Worm (Caenorhabditis elegans) whole organism, L3 larva: ENCODE data around the gene exos-7.
A peak's percentile ranks its signal among the peaks of the same experiment; 100 is the strongest.

Experiments
- ZK546.5 ChIP-seq: sonication (generic microtip); optimal IDR thresholded peaks from 2 replicates; lab custom pipeline; 2017; ENCODE audit warnings: missing biosample characterization, missing genetic modification characterization
- ama-1 ChIP-seq: fragments of 150-350 bp; optimal IDR thresholded peaks from 2 replicates; lab custom pipeline; 2018
- ceh-16 ChIP-seq: sonication (generic microtip); optimal IDR thresholded peaks from 2 replicates; lab custom pipeline; 2017; ENCODE audit warnings: missing biosample characterization, missing genetic modification characterization
- ceh-28 ChIP-seq: fragments of 150-350 bp; optimal IDR thresholded peaks from 2 replicates; lab custom pipeline; 2014; ENCODE audit warnings: missing biosample characterization, missing genetic modification reagents, missing genetic modification characterization
- ceh-82 ChIP-seq: fragments of 150-350 bp; optimal IDR thresholded peaks from 2 replicates; lab custom pipeline; 2014; ENCODE audit warnings: missing biosample characterization, missing genetic modification characterization
- daf-12 ChIP-seq: fragments of 150-350 bp; optimal IDR thresholded peaks from 2 replicates; lab custom pipeline; 2014; ENCODE audit warnings: missing biosample characterization, missing genetic modification reagents, missing genetic modification characterization
- egl-5 ChIP-seq: fragments of 150-350 bp; optimal IDR thresholded peaks from 2 replicates; lab custom pipeline; 2017; ENCODE audit warnings: missing biosample characterization, missing genetic modification reagents, missing genetic modification characterization, inconsistent platforms
- elt-1 ChIP-seq: fragments of 150-350 bp; optimal IDR thresholded peaks from 2 replicates; lab custom pipeline; 2014; ENCODE audit warnings: missing biosample characterization, missing genetic modification characterization
- elt-2 ChIP-seq: sonication (generic microtip); optimal IDR thresholded peaks from 2 replicates; lab custom pipeline; 2016; ENCODE audit warnings: missing genetic modification reagents, mild to moderate bottlenecking, missing genetic modification characterization, missing compliant biosample characterization
- elt-3 ChIP-seq, 3 experiments: fragments of 150-350 bp in 1 of 3; sonication (generic microtip) in 2 of 3; optimal IDR thresholded peaks; 2 replicates in 2 of 3; 4 replicates in 1 of 3; lab custom pipeline; 2014 to 2017; ENCODE audit warnings: missing biosample characterization in 3 of 3, missing genetic modification characterization in 3 of 3
- eor-1 ChIP-seq, 2 experiments: fragments of 150-350 bp; optimal IDR thresholded peaks; 2 replicates each; lab custom pipeline; 2014 to 2018; ENCODE audit warnings: missing biosample characterization in 2 of 2, missing genetic modification characterization in 2 of 2
- fkh-10 ChIP-seq: sonication (generic microtip); optimal IDR thresholded peaks from 2 replicates; lab custom pipeline; 2017; ENCODE audit warnings: missing biosample characterization, missing genetic modification reagents, missing genetic modification characterization
- fkh-2 ChIP-seq: fragments of 150-350 bp; optimal IDR thresholded peaks from 2 replicates; lab custom pipeline; 2014; ENCODE audit warnings: missing biosample characterization, missing genetic modification reagents, missing genetic modification characterization
- hmg-11 ChIP-seq: sonication (generic microtip); optimal IDR thresholded peaks from 2 replicates; lab custom pipeline; 2016; ENCODE audit warnings: missing genetic modification characterization, missing compliant biosample characterization
- lin-15B ChIP-seq: fragments of 150-350 bp; optimal IDR thresholded peaks from 2 replicates; lab custom pipeline; 2014; ENCODE audit warnings: missing biosample characterization, missing genetic modification characterization
- lin-39 ChIP-seq: fragments of 150-350 bp; optimal IDR thresholded peaks from 2 replicates; lab custom pipeline; 2018; ENCODE audit warnings: missing biosample characterization, missing genetic modification reagents, missing genetic modification characterization
- mdl-1 ChIP-seq: fragments of 150-350 bp; optimal IDR thresholded peaks from 2 replicates; lab custom pipeline; 2014; ENCODE audit warnings: missing biosample characterization, missing genetic modification characterization
- mml-1 ChIP-seq: fragments of 150-350 bp; sonication (generic microtip); optimal IDR thresholded peaks from 3 replicates; lab custom pipeline; 2014; ENCODE audit warnings: missing biosample characterization, missing genetic modification characterization
- nfya-1 ChIP-seq: sonication (generic microtip); optimal IDR thresholded peaks from 2 replicates; lab custom pipeline; 2017; ENCODE audit warnings: missing genetic modification characterization, mild to moderate bottlenecking, missing compliant biosample characterization, antibody characterized with exemption, moderate library complexity; ENCODE audit not compliant: insufficient read depth
- nhr-11 ChIP-seq: fragments of 150-350 bp; optimal IDR thresholded peaks from 2 replicates; lab custom pipeline; 2014; ENCODE audit warnings: missing biosample characterization, missing genetic modification characterization
- nhr-25 ChIP-seq: sonication (generic microtip); optimal IDR thresholded peaks from 2 replicates; lab custom pipeline; 2017; ENCODE audit warnings: missing biosample characterization, missing genetic modification characterization
- nhr-67 ChIP-seq: fragments of 150-350 bp; optimal IDR thresholded peaks from 2 replicates; lab custom pipeline; 2014; ENCODE audit warnings: missing biosample characterization, missing genetic modification characterization
- nhr-77 ChIP-seq: fragments of 150-350 bp; optimal IDR thresholded peaks from 2 replicates; lab custom pipeline; 2014; ENCODE audit warnings: missing biosample characterization, missing genetic modification characterization
- pqm-1 ChIP-seq: fragments of 150-350 bp; optimal IDR thresholded peaks from 2 replicates; lab custom pipeline; 2017; ENCODE audit warnings: missing biosample characterization, missing genetic modification characterization, inconsistent platforms
- sea-2 ChIP-seq: fragments of 150-350 bp; sonication (generic microtip); optimal IDR thresholded peaks from 4 replicates; lab custom pipeline; 2014; ENCODE audit warnings: missing biosample characterization, missing genetic modification reagents, missing genetic modification characterization
- skn-1 ChIP-seq: fragments of 150-350 bp; optimal IDR thresholded peaks from 2 replicates; lab custom pipeline; 2014; ENCODE audit warnings: missing biosample characterization, missing genetic modification characterization
- snpc-4 ChIP-seq: fragments of 150-350 bp; optimal IDR thresholded peaks from 2 replicates; lab custom pipeline; 2014; ENCODE audit warnings: missing biosample characterization, missing genetic modification characterization
- unc-39 ChIP-seq: sonication (generic microtip); optimal IDR thresholded peaks from 4 replicates; lab custom pipeline; 2017; ENCODE audit warnings: missing biosample characterization, missing genetic modification characterization
- zag-1 ChIP-seq: fragments of 150-350 bp; optimal IDR thresholded peaks from 2 replicates; lab custom pipeline; 2014; ENCODE audit warnings: missing biosample characterization, missing genetic modification characterization
- ztf-11 ChIP-seq: fragments of 150-350 bp; optimal IDR thresholded peaks from 2 replicates; lab custom pipeline; 2014; ENCODE audit warnings: missing biosample characterization, missing genetic modification characterization
- ztf-4 ChIP-seq: fragments of 150-350 bp; optimal IDR thresholded peaks from 2 replicates; lab custom pipeline; 2014; ENCODE audit warnings: missing biosample characterization, missing genetic modification characterization

Gene exos-7

ce11 chrV:20838565-20838964, at the start of gene exos-7:
exos-7 (plus strand) TSS chrV:20838865.
- TF ChIP-seq ama-1 (lab: Kevin White, UChicago) (no peak), hmg-11 (tag; lab: Kevin White, UChicago) (no peak)

DNA sequence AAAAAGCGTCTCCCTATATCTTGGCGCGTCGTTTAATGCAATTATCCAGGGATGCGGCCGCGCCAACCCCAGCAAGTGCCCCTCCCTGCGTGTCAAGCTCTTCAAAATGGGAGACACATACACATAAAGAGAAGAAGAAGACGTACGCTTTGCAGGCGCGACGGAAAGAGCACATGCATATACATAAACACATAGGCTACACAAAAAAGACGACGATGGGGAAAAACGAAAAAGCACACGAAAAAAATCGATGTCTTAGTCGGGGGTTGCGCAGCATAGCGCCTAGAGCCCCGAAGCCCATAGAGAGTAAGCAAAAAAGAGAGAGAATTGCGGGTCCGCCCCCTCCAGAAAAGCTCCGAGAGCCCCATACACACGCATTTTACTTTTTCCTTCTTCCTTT, 49.6 kb upstream of the exos-7 start, which contains the start of gene tpan-1:
Gene tpan-1, plus strand, starts transcription at position 398 of the 400 bp plus-strand sequence.
- TF ChIP-seq nfya-1 (tag; lab: Kevin White, UChicago) (peak; percentile 76), nhr-25 (tag; lab: Kevin White, UChicago) (no peak), zag-1 (tag; lab: Kevin White, UChicago) (no peak), skn-1 (tag; lab: Kevin White, UChicago) (peak; percentile 6), elt-1 (tag; lab: Kevin White, UChicago) (no peak), ceh-28 (tag; lab: Kevin White, UChicago) (peak; percentile 1), snpc-4 (tag; lab: Kevin White, UChicago) (peak; percentile 38), fkh-10 (peak; percentile 89), lin-39 (tag; lab: Kevin White, UChicago) (peak; percentile 79), mdl-1 (peak; percentile 19), hmg-11 (tag; lab: Kevin White, UChicago) (peak; percentile 29), ztf-11 (tag; lab: Kevin White, UChicago) (no peak)

ce11 chrV:20790011-20790410, 48.7 kb upstream of the exos-7 start, which contains the start of gene Y44A6D.1:
Y44A6D.1 (minus strand) TSS chrV:20790033.
- no peak for TF ChIP-seq ztf-4 (tag; lab: Kevin White, UChicago)
- no peak for TF ChIP-seq eor-1 (tag; optimal IDR thresholded peaks at IDR 0.05; lab: Kevin White, UChicago)
- no peak for TF ChIP-seq fkh-10
- no peak for TF ChIP-seq ceh-82
- no peak for TF ChIP-seq nhr-11 (tag; lab: Kevin White, UChicago)
- TF ChIP-seq mml-1 (tag; lab: Kevin White, UChicago) = no peak
- no peak for TF ChIP-seq unc-39 (tag; lab: Kevin White, UChicago)
- TF ChIP-seq nhr-67 (tag; lab: Kevin White, UChicago) = no peak
- TF ChIP-seq lin-15B (tag; lab: Kevin White, UChicago) = no peak
- no peak for TF ChIP-seq fkh-2 (tag; lab: Kevin White, UChicago)
- TF ChIP-seq sea-2 (GFP tag; lab: Kevin White, UChicago) = no peak
- no peak for TF ChIP-seq snpc-4 (tag; lab: Kevin White, UChicago)
- no peak for TF ChIP-seq ceh-16 (tag; lab: Kevin White, UChicago)
- no peak for TF ChIP-seq elt-1 (tag; lab: Kevin White, UChicago)
- TF ChIP-seq daf-12 (tag; lab: Kevin White, UChicago) = no peak
- no peak for TF ChIP-seq nhr-77

- TF ChIP-seq ceh-82 (peak; percentile 24), daf-12 (tag; lab: Kevin White, UChicago) (no peak), egl-5 (tag; lab: Kevin White, UChicago) (no peak)
Observed at ce11 chrV:20790616-20791015, 48.0 kb upstream of the exos-7 start.

DNA sequence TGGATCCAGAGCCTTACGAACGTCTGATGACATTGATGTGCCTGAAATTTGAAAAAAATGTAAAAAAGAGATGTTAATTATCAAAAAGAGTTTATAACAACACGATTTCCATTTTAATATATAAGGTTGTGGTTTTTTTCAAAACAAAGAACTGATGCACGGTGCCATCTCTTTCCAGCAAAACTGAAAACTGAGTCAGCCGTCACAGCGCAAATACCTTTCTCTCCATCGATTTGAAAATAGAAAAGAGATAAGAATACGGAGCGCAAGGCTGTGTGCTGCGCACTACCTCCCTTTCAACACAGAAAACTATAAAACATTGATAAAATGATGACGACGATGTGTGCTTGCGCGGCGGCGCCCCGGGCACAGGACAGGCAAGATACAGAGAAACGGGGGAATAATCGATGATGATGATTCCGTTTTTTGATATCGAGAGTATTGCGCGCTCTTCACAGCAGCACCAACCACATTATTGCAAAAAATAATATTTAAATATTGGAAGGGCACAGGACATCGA, 46.2 kb upstream of the exos-7 start, which contains the start of gene Y44A6D.3:
Gene Y44A6D.3, minus strand, starts transcription at position 51 of the 520 bp plus-strand sequence.
- TF ChIP-seq elt-2 (tag; lab: Kevin White, UChicago) = peak; percentile 68
- no peak for TF ChIP-seq lin-15B (tag; lab: Kevin White, UChicago)
- peak; percentile 43 for TF ChIP-seq pqm-1 (tag; lab: Kevin White, UChicago)
- TF ChIP-seq, all 47 proteins: peak for 2

DNA sequence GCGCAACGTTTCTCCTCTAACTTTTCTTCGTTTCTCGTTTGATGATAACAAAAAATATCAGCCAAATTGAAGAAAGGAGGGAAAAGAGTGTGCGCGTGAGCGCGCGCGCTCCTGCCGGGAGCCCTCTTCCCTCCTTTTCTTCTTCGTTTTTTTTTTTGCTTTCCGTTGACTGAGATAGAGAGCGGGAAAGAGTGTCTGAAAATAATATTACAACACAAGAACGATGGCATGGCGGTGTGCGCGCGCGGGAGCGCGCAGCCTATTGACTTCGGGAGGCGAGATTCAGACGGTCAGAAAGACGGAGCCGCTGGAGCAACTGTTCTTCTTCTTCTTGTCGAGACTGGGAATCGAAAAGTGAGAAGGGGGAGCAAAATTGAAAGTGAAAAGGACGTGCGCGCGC, 44.9 kb upstream of the exos-7 start:
- no peak for TF ChIP-seq elt-3 (tag; optimal IDR thresholded peaks at IDR 0.05; lab: Kevin White, UChicago)
- TF ChIP-seq lin-39 (tag; lab: Kevin White, UChicago) = peak; percentile 45
- no peak for TF ChIP-seq ama-1 (lab: Kevin White, UChicago)
- peak; percentile 53 for TF ChIP-seq elt-2 (tag; lab: Kevin White, UChicago)
- TF ChIP-seq ZK546.5 = no peak
- TF ChIP-seq fkh-10 = no peak
- TF ChIP-seq nfya-1 (tag; lab: Kevin White, UChicago) = peak; percentile 42
- no peak for TF ChIP-seq ztf-4 (tag; lab: Kevin White, UChicago)
- no peak for TF ChIP-seq zag-1 (tag; lab: Kevin White, UChicago)
